Worm (Caenorhabditis elegans) whole organism, mixed stage, embryonic: Measurements from ENCODE around the gene B0285.6.

Source experiments
- M03D4.4 ChIP-seq: sonication (generic microtip); optimal IDR thresholded peaks from 2 replicates; lab custom pipeline; 2017; ENCODE audit warnings: mild to moderate bottlenecking, missing genetic modification characterization, missing compliant biosample characterization
- ceh-39 ChIP-seq: fragments of 150-350 bp; optimal IDR thresholded peaks from 2 replicates; lab custom pipeline; 2014; ENCODE audit warnings: missing biosample characterization, missing genetic modification characterization
- ceh-83 ChIP-seq: fragments of 200-800 bp; sonication (Bioruptor generic); optimal IDR thresholded peaks from 2 replicates; lab custom pipeline; 2018; ENCODE audit warnings: mild to moderate bottlenecking, missing genetic modification characterization, missing compliant biosample characterization
- cnd-1 ChIP-seq: fragments of 200-800 bp; sonication (Bioruptor generic); optimal IDR thresholded peaks from 2 replicates; lab custom pipeline; 2018; ENCODE audit warnings: mild to moderate bottlenecking, missing genetic modification characterization, missing compliant biosample characterization
- mab-5 ChIP-seq: fragments of 150-350 bp; optimal IDR thresholded peaks from 2 replicates; lab custom pipeline; 2014; ENCODE audit warnings: missing biosample characterization, missing genetic modification characterization
- pha-4 ChIP-seq: fragments of 150-350 bp; optimal IDR thresholded peaks from 2 replicates; lab custom pipeline; 2018; ENCODE audit warnings: missing biosample characterization, missing genetic modification reagents, missing genetic modification characterization
- snpc-4 ChIP-seq: fragments of 150-350 bp; optimal IDR thresholded peaks from 2 replicates; lab custom pipeline; 2014; ENCODE audit warnings: missing biosample characterization, missing genetic modification characterization
- unc-62 ChIP-seq: fragments of 150-350 bp; optimal IDR thresholded peaks from 2 replicates; lab custom pipeline; 2014; ENCODE audit warnings: missing biosample characterization, missing genetic modification reagents, missing genetic modification characterization

ce11 chrIII:4372894-4373293, 23.0 kb downstream of the B0285.6 start:
- TF ChIP-seq snpc-4 (tag; lab: Kevin White, UChicago) (no peak), ceh-39 (tag; lab: Kevin White, UChicago) (no peak), cnd-1 (tag; lab: Kevin White, UChicago) (no peak), pha-4 (tag; lab: Kevin White, UChicago) (no peak), ceh-83 (GFP tag; lab: Kevin White, UChicago) (no peak), M03D4.4 (tag; lab: Kevin White, UChicago) (no peak), mab-5 (tag; lab: Kevin White, UChicago) (no peak), unc-62 (no peak)
